Fruit fly (Drosophila melanogaster) whole organism, embryonic: ENCODE data around the gene Rabex-5.

ENCODE experiments used
- C15 ChIP-seq: fragments of 200-800 bp; sonication (Bioruptor generic); IDR thresholded peaks from 3 replicates; pipeline ENCODE4 v1.3.6; 2022; ENCODE audit warnings: missing biosample characterization, missing genetic modification characterization
- CG10543 ChIP-seq: fragments of 200-800 bp; sonication (Bioruptor generic); optimal IDR thresholded peaks from 3 replicates; lab custom pipeline; 2017; ENCODE audit warnings: missing biosample characterization, mild to moderate bottlenecking, missing genetic modification characterization, moderate library complexity
- CG11247 ChIP-seq: fragments of 200-800 bp; sonication (Bioruptor generic); IDR thresholded peaks from 2 replicates; pipeline ENCODE4 v1.3.6; 2022; ENCODE audit warnings: missing biosample characterization, missing genetic modification characterization
- CG12299 ChIP-seq: fragments of 200-800 bp; sonication (Bioruptor generic); optimal IDR thresholded peaks from 2 replicates; lab custom pipeline; 2018; ENCODE audit warnings: missing biosample characterization, mild to moderate bottlenecking, missing genetic modification characterization
- CG12769 ChIP-seq: fragments of 200-800 bp; sonication (Bioruptor generic); optimal IDR thresholded peaks from 2 replicates; lab custom pipeline; 2019; ENCODE audit warnings: missing biosample characterization, mild to moderate bottlenecking, missing genetic modification characterization, moderate library complexity
- CG13624 ChIP-seq: fragments of 200-800 bp; sonication (Bioruptor generic); optimal IDR thresholded peaks from 2 replicates; lab custom pipeline; 2016; ENCODE audit warnings: missing biosample characterization, missing genetic modification characterization
- CG14667 ChIP-seq: fragments of 200-800 bp; sonication (Bioruptor generic); IDR thresholded peaks from 2 replicates; pipeline ENCODE4 v1.3.6; 2022; ENCODE audit warnings: missing biosample characterization, missing genetic modification characterization
- CG14965 ChIP-seq: fragments of 200-800 bp; sonication (Bioruptor generic); optimal IDR thresholded peaks from 2 replicates; lab custom pipeline; 2016; ENCODE audit warnings: missing biosample characterization, missing genetic modification characterization, borderline replicate concordance
- CG15073 ChIP-seq: fragments of 200-800 bp; sonication (Bioruptor generic); optimal IDR thresholded peaks from 2 replicates; lab custom pipeline; 2016; ENCODE audit warnings: missing biosample characterization, missing genetic modification characterization
- CG1647 ChIP-seq: fragments of 200-800 bp; sonication (Bioruptor generic); optimal IDR thresholded peaks from 3 replicates; lab custom pipeline; 2016; ENCODE audit warnings: missing biosample characterization, missing genetic modification characterization
- CG1832 ChIP-seq: fragments of 200-800 bp; sonication (Bioruptor generic); optimal IDR thresholded peaks from 2 replicates; lab custom pipeline; 2017; ENCODE audit warnings: missing biosample characterization, mild to moderate bottlenecking, missing genetic modification characterization, inconsistent platforms
- CG2202 ChIP-seq: fragments of 200-800 bp; sonication (Bioruptor generic); optimal IDR thresholded peaks from 2 replicates; lab custom pipeline; 2018; ENCODE audit warnings: missing biosample characterization, mild to moderate bottlenecking, missing genetic modification characterization
- CG30403 ChIP-seq: fragments of 200-800 bp; sonication (Bioruptor generic); optimal IDR thresholded peaks from 3 replicates; lab custom pipeline; 2016; ENCODE audit warnings: missing biosample characterization, missing genetic modification characterization
- CG30431 ChIP-seq: fragments of 200-800 bp; sonication (Bioruptor generic); optimal IDR thresholded peaks from 2 replicates; lab custom pipeline; 2017; ENCODE audit warnings: missing biosample characterization, missing genetic modification characterization
- CG32532 ChIP-seq: fragments of 200-800 bp; sonication (Bioruptor generic); IDR thresholded peaks from 2 replicates; pipeline ENCODE4 v1.3.6; 2022; ENCODE audit warnings: missing biosample characterization, missing genetic modification characterization
- CG33213 ChIP-seq: fragments of 200-800 bp; sonication (Bioruptor generic); optimal IDR thresholded peaks from 3 replicates; lab custom pipeline; 2016; ENCODE audit warnings: missing biosample characterization, missing genetic modification characterization
- CG34422 ChIP-seq: fragments of 200-800 bp; sonication (Bioruptor generic); IDR thresholded peaks from 3 replicates; pipeline ENCODE4 v1.3.6; 2022; ENCODE audit warnings: missing biosample characterization, missing genetic modification characterization
- CG4328 ChIP-seq: fragments of 200-800 bp; sonication (Bioruptor generic); optimal IDR thresholded peaks from 3 replicates; lab custom pipeline; 2017; ENCODE audit warnings: missing biosample characterization, missing genetic modification reagents, missing genetic modification characterization
- CG7928 ChIP-seq: fragments of 200-800 bp; sonication (Bioruptor generic); optimal IDR thresholded peaks from 2 replicates; lab custom pipeline; 2017; ENCODE audit warnings: missing biosample characterization, mild to moderate bottlenecking, missing genetic modification characterization
- CG8359 ChIP-seq: fragments of 200-800 bp; sonication (Bioruptor generic); optimal IDR thresholded peaks from 2 replicates; lab custom pipeline; 2017; ENCODE audit warnings: missing biosample characterization, mild to moderate bottlenecking, missing genetic modification characterization, borderline replicate concordance
- CkIIα-i1 ChIP-seq: fragments of 200-800 bp; sonication (Bioruptor generic); IDR thresholded peaks from 2 replicates; pipeline ENCODE4 v1.3.6; 2022; ENCODE audit warnings: missing biosample characterization, missing genetic modification characterization
- CoRest ChIP-seq: fragments of 200-800 bp; sonication (Bioruptor generic); optimal IDR thresholded peaks from 3 replicates; lab custom pipeline; 2018; ENCODE audit warnings: missing biosample characterization, mild to moderate bottlenecking, missing genetic modification characterization, moderate library complexity
- Dfd ChIP-seq, 2 experiments: fragments of >200 bp; optimal IDR thresholded peaks; 2 replicates each; lab custom pipeline; 2017; ENCODE audit warnings: missing biosample characterization in 2 of 2, missing genetic modification characterization in 2 of 2
- Dip2 ChIP-seq: fragments of 200-800 bp; sonication (Bioruptor generic); IDR thresholded peaks from 2 replicates; pipeline ENCODE4 v1.3.6; 2022; ENCODE audit warnings: missing biosample characterization, missing genetic modification characterization
- Drgx ChIP-seq: fragments of 200-800 bp; sonication (Bioruptor generic); IDR thresholded peaks from 2 replicates; pipeline ENCODE4 v1.3.6; 2022; ENCODE audit warnings: missing biosample characterization, missing genetic modification characterization
- E2f2 ChIP-seq: fragments of 200-800 bp; sonication (Bioruptor generic); IDR thresholded peaks from 2 replicates; pipeline ENCODE4 v1.3.6; 2022; ENCODE audit warnings: missing biosample characterization, missing genetic modification characterization
- Fer3 ChIP-seq: fragments of 200-800 bp; sonication (Bioruptor generic); optimal IDR thresholded peaks from 2 replicates; lab custom pipeline; 2018; ENCODE audit warnings: missing biosample characterization, mild to moderate bottlenecking, missing genetic modification characterization, moderate library complexity
- Gsc ChIP-seq: fragments of 200-800 bp; sonication (Bioruptor generic); IDR thresholded peaks from 2 replicates; pipeline ENCODE4 v1.3.6; 2022; ENCODE audit warnings: missing biosample characterization, missing genetic modification characterization
- HHEX ChIP-seq: fragments of 200-800 bp; sonication (Bioruptor generic); optimal IDR thresholded peaks from 3 replicates; lab custom pipeline; 2017; ENCODE audit warnings: missing biosample characterization, mild to moderate bottlenecking, missing genetic modification characterization, missing genetic modification reagents
- Kr ChIP-seq: fragments of 200-800 bp; sonication (Bioruptor generic); optimal IDR thresholded peaks from 2 replicates; lab custom pipeline; 2017; ENCODE audit warnings: missing biosample characterization, mild to moderate bottlenecking, missing genetic modification characterization
- Max ChIP-seq: fragments of 200-800 bp; sonication (Bioruptor generic); optimal IDR thresholded peaks from 2 replicates; lab custom pipeline; 2016; ENCODE audit warnings: missing biosample characterization, mild to moderate bottlenecking, missing genetic modification characterization
- Meics ChIP-seq: fragments of 200-800 bp; sonication (Bioruptor generic); optimal IDR thresholded peaks from 2 replicates; lab custom pipeline; 2017; ENCODE audit warnings: missing biosample characterization, mild to moderate bottlenecking, missing genetic modification characterization
- Rfx ChIP-seq: fragments of 200-800 bp; sonication (Bioruptor generic); IDR thresholded peaks from 2 replicates; pipeline ENCODE4 v1.3.6; 2022; ENCODE audit warnings: missing biosample characterization, missing genetic modification characterization
- btn ChIP-seq: fragments of 200-800 bp; sonication (Bioruptor generic); optimal IDR thresholded peaks from 2 replicates; lab custom pipeline; 2016; ENCODE audit warnings: missing biosample characterization, missing genetic modification characterization
- cad ChIP-seq: fragments of >200 bp; optimal IDR thresholded peaks from 2 replicates; lab custom pipeline; 2017; ENCODE audit warnings: missing biosample characterization, missing genetic modification characterization
- crc ChIP-seq: fragments of 200-800 bp; sonication (Bioruptor generic); optimal IDR thresholded peaks from 2 replicates; lab custom pipeline; 2016; ENCODE audit warnings: missing biosample characterization, missing genetic modification characterization
- dpn ChIP-seq, 2 experiments: fragments of 200-800 bp; sonication (Bioruptor generic); optimal IDR thresholded peaks; 3 replicates each; lab custom pipeline; 2016; ENCODE audit warnings: missing biosample characterization in 2 of 2, missing genetic modification characterization in 2 of 2
- esg ChIP-seq: fragments of 200-800 bp; sonication (Bioruptor generic); conservative IDR thresholded peaks from 2 replicates; pipeline ENCODE4 v1.3.6; 2022; ENCODE audit warnings: missing biosample characterization, missing genetic modification characterization
- eve ChIP-seq, 2 experiments: fragments of >200 bp; optimal IDR thresholded peaks; 2 replicates each; lab custom pipeline; 2017; ENCODE audit warnings: missing biosample characterization in 2 of 2, missing genetic modification characterization in 2 of 2
- eyg ChIP-seq: fragments of 200-800 bp; sonication (Bioruptor generic); optimal IDR thresholded peaks from 3 replicates; lab custom pipeline; 2016; ENCODE audit warnings: missing biosample characterization, missing genetic modification characterization
- ken ChIP-seq: fragments of 200-800 bp; sonication (Bioruptor generic); IDR thresholded peaks from 3 replicates; pipeline ENCODE4 v1.3.6; 2022; ENCODE audit warnings: missing biosample characterization, missing genetic modification characterization
- kni ChIP-seq: fragments of 200-800 bp; sonication (Bioruptor generic); optimal IDR thresholded peaks from 3 replicates; lab custom pipeline; 2017; ENCODE audit warnings: mild to moderate bottlenecking, missing biosample characterization, missing genetic modification reagents, missing genetic modification characterization
- knrl ChIP-seq: fragments of 200-800 bp; sonication (Bioruptor generic); IDR thresholded peaks from 3 replicates; pipeline ENCODE4 v1.3.6; 2022; ENCODE audit warnings: missing biosample characterization, missing genetic modification characterization; ENCODE audit not compliant: partially characterized antibody
- rib ChIP-seq: fragments of 200-800 bp; sonication (Bioruptor generic); IDR thresholded peaks from 2 replicates; pipeline ENCODE4 v1.3.6; 2022; ENCODE audit warnings: missing biosample characterization, missing genetic modification characterization
- salm ChIP-seq: fragments of 200-800 bp; sonication (Bioruptor generic); optimal IDR thresholded peaks from 2 replicates; lab custom pipeline; 2018; ENCODE audit warnings: missing biosample characterization, mild to moderate bottlenecking, missing genetic modification characterization
- sens-2 ChIP-seq: fragments of 200-800 bp; sonication (Bioruptor generic); IDR thresholded peaks from 2 replicates; pipeline ENCODE4 v1.3.6; 2022; ENCODE audit warnings: missing biosample characterization, missing genetic modification characterization
- sima ChIP-seq: fragments of 200-800 bp; sonication (Bioruptor generic); optimal IDR thresholded peaks from 2 replicates; lab custom pipeline; 2016; ENCODE audit warnings: missing biosample characterization, missing genetic modification characterization
- sug ChIP-seq: fragments of 200-800 bp; optimal IDR thresholded peaks from 2 replicates; lab custom pipeline; 2019; ENCODE audit warnings: missing biosample characterization, mild to moderate bottlenecking, missing genetic modification characterization, moderate library complexity
- tll ChIP-seq, 2 experiments: fragments of 200-800 bp in 1 of 2; fragments of >200 bp in 1 of 2; sonication (Bioruptor generic) in 1 of 2; optimal IDR thresholded peaks; 2 replicates each; lab custom pipeline; 2017 to 2019; ENCODE audit warnings: missing biosample characterization in 2 of 2, missing genetic modification characterization in 2 of 2, mild to moderate bottlenecking in 1 of 2, moderate library complexity in 1 of 2
- usp ChIP-seq: fragments of >200 bp; optimal IDR thresholded peaks from 2 replicates; lab custom pipeline; 2017; ENCODE audit warnings: missing biosample characterization, missing genetic modification characterization
- wor ChIP-seq: fragments of 200-800 bp; sonication (Bioruptor generic); IDR thresholded peaks from 2 replicates; pipeline ENCODE4 v1.3.6; 2022; ENCODE audit warnings: missing biosample characterization, missing genetic modification characterization

Rabex-5 gene

dm6 chr3L:1319097-1319725 is 23.5 kb downstream of the Rabex-5 start (continued):
- TF ChIP-seq wor (GFP tag; lab: Robert Waterston, UW), result peak; percentile 81
- TF ChIP-seq Max (GFP tag; lab: Kevin White, UChicago), result peak; percentile 54
- peak; percentile 50 for TF ChIP-seq eyg
- TF ChIP-seq CG15073, result peak; percentile 29
- TF ChIP-seq Drgx (GFP tag; lab: Robert Waterston, UW), result peak; percentile 89
- no peak for TF ChIP-seq cad (GFP tag; lab: Kevin White, UChicago)
- TF ChIP-seq sens-2 (GFP tag; lab: Robert Waterston, UW), result peak; percentile 80
- peak; percentile 69 for TF ChIP-seq CG12769 (tag; lab: Kevin White, UChicago)
- peak; percentile 66 for TF ChIP-seq CG11247
- no peak for TF ChIP-seq Dfd (GFP tag; optimal IDR thresholded peaks at IDR 0.05; lab: Kevin White, UChicago)
- no peak for TF ChIP-seq CG1832 (GFP tag; lab: Kevin White, UChicago)
- peak; percentile 74 to 79 for TF ChIP-seq dpn (GFP tag; optimal IDR thresholded peaks at IDR 0.05; lab: Kevin White, UChicago)
- TF ChIP-seq knrl (GFP tag; lab: Robert Waterston, UW), result no peak
- peak; percentile 41; the same call in 1 of the 2 replicates for TF ChIP-seq CG14667 (GFP tag; lab: Robert Waterston, UW)
- peak; percentile 51 for TF ChIP-seq Rfx (GFP tag; lab: Robert Waterston, UW)
- TF ChIP-seq sima, result no peak
- TF ChIP-seq CG13624, result no peak
- no peak for TF ChIP-seq CG14965 (GFP tag; lab: Kevin White, UChicago)
- peak; percentile 67; the same call in 1 of the 2 replicates for TF ChIP-seq CG32532 (GFP tag; lab: Robert Waterston, UW)
- TF ChIP-seq CG4328 (GFP tag; lab: Kevin White, UChicago), result no peak
- TF ChIP-seq Meics (GFP tag; lab: Kevin White, UChicago), result peak; percentile 58
- TF ChIP-seq esg (GFP tag; lab: Robert Waterston, UW), result peak; percentile 74
- TF ChIP-seq btn (GFP tag; lab: Kevin White, UChicago), result peak; percentile 63
- peak; percentile 81 for TF ChIP-seq CG30403 (GFP tag; lab: Kevin White, UChicago)
- peak; percentile 29 for TF ChIP-seq salm (tag; lab: Kevin White, UChicago)
- no peak for TF ChIP-seq CkIIα-i1 (GFP tag; lab: Robert Waterston, UW)
- no peak for TF ChIP-seq Kr (GFP tag; lab: Kevin White, UChicago)
- TF ChIP-seq E2f2 (GFP tag; lab: Robert Waterston, UW), result peak; percentile 48; the same call in 1 of the 2 replicates
- peak; percentile 42 for TF ChIP-seq CG30431 (GFP tag; lab: Kevin White, UChicago)
- TF ChIP-seq eve (GFP tag; optimal IDR thresholded peaks at IDR 0.05; lab: Kevin White, UChicago), result no peak
- no peak for TF ChIP-seq CG10543 (GFP tag; lab: Kevin White, UChicago)
- peak; percentile 42; the same call in 1 of the 2 replicates for TF ChIP-seq Gsc (GFP tag; lab: Robert Waterston, UW)
- TF ChIP-seq sug (tag; lab: Kevin White, UChicago), result no peak
- peak; percentile 43 for TF ChIP-seq CG2202
- TF ChIP-seq Fer3 (tag; lab: Kevin White, UChicago), result peak; percentile 64
- TF ChIP-seq CG34422, result peak; percentile 87
- TF ChIP-seq kni (GFP tag; lab: Kevin White, UChicago), result no peak
- TF ChIP-seq HHEX (GFP tag; lab: Kevin White, UChicago), result peak; percentile 70
- peak; percentile 35; the same call in 1 of the 3 replicates for TF ChIP-seq C15 (GFP tag; lab: Robert Waterston, UW)
- TF ChIP-seq Dip2 (GFP tag; lab: Robert Waterston, UW), result no peak
- no peak for TF ChIP-seq CG7928 (GFP tag; lab: Kevin White, UChicago)
- TF ChIP-seq CoRest (tag; lab: Kevin White, UChicago), result peak; percentile 65
- TF ChIP-seq ken (GFP tag; lab: Robert Waterston, UW), result peak; percentile 90
- TF ChIP-seq tll (GFP tag; optimal IDR thresholded peaks at IDR 0.05; lab: Kevin White, UChicago), result no peak
- peak; percentile 2 for TF ChIP-seq crc (GFP tag; lab: Kevin White, UChicago)
- TF ChIP-seq rib (GFP tag; lab: Robert Waterston, UW), result no peak
- no peak for TF ChIP-seq CG1647
- TF ChIP-seq CG8359 (GFP tag; lab: Kevin White, UChicago), result peak; percentile 66
- peak; percentile 66 for TF ChIP-seq CG33213
- TF ChIP-seq CG12299, result peak; percentile 27
- TF ChIP-seq usp (GFP tag; lab: Kevin White, UChicago), result no peak
